Worm (Caenorhabditis elegans) whole organism, midembryonic: ENCODE measurements around the gene cpg-1.

Source experiments
- T22C8.4 ChIP-seq: fragments of 200-800 bp; sonication (Bioruptor generic); IDR thresholded peaks from 2 replicates; pipeline ENCODE4 v1.3.6; 2022; ENCODE audit warnings: missing genetic modification characterization, missing compliant biosample characterization
- flt-1 ChIP-seq: fragments of 200-800 bp; sonication (Bioruptor generic); IDR thresholded peaks from 2 replicates; pipeline ENCODE4 v1.3.6; 2022; ENCODE audit warnings: missing genetic modification characterization, missing compliant biosample characterization
- tab-1 ChIP-seq: fragments of 200-800 bp; sonication (Bioruptor generic); IDR thresholded peaks from 2 replicates; pipeline ENCODE4 v1.3.6; 2022; ENCODE audit warnings: missing genetic modification characterization, missing compliant biosample characterization

- TF ChIP-seq flt-1 (GFP tag; lab: Robert Waterston, UW) = no peak
- TF ChIP-seq tab-1 = no peak
- no peak for TF ChIP-seq T22C8.4 (GFP tag; lab: Robert Waterston, UW)
These were observed 41.1 kb upstream of the cpg-1 start for ce11 chrIII:4448029-4448428.
